Fruit fly (Drosophila melanogaster) whole organism, embryonic: ENCODE measurements around the gene vvl.

ENCODE experiments used
- Atf6 ChIP-seq: fragments of 200-800 bp; sonication (Bioruptor generic); IDR thresholded peaks from 2 replicates; pipeline ENCODE4 v1.3.6; 2022; ENCODE audit warnings: missing biosample characterization, missing genetic modification characterization
- B-H1 ChIP-seq: fragments of 200-800 bp; sonication (Bioruptor generic); IDR thresholded peaks from 3 replicates; pipeline ENCODE4 v1.3.6; 2022; ENCODE audit warnings: missing biosample characterization, missing genetic modification characterization
- CG10366 ChIP-seq: fragments of 200-800 bp; sonication (Bioruptor generic); IDR thresholded peaks from 2 replicates; pipeline ENCODE4 v1.3.6; 2022; ENCODE audit warnings: missing biosample characterization, missing genetic modification characterization
- CG10979 ChIP-seq: fragments of 200-800 bp; sonication (Bioruptor generic); optimal IDR thresholded peaks from 2 replicates; lab custom pipeline; 2018; ENCODE audit warnings: missing biosample characterization, mild to moderate bottlenecking, missing genetic modification characterization, moderate library complexity
- CG11696 ChIP-seq: fragments of 200-800 bp; sonication (Bioruptor generic); IDR thresholded peaks from 2 replicates; pipeline ENCODE4 v1.3.6; 2022; ENCODE audit warnings: missing biosample characterization, missing genetic modification characterization
- CG12071 ChIP-seq: fragments of 200-800 bp; sonication (Bioruptor generic); optimal IDR thresholded peaks from 3 replicates; lab custom pipeline; 2018; ENCODE audit warnings: missing biosample characterization, mild to moderate bottlenecking, missing genetic modification characterization
- CG12155 ChIP-seq: fragments of 200-800 bp; sonication (Bioruptor generic); optimal IDR thresholded peaks from 3 replicates; lab custom pipeline; 2016; ENCODE audit warnings: missing biosample characterization, missing genetic modification characterization
- CG14050 ChIP-seq: fragments of 200-800 bp; sonication (Bioruptor generic); IDR thresholded peaks from 3 replicates; pipeline ENCODE4 v1.3.6; 2022; ENCODE audit warnings: missing biosample characterization, missing genetic modification characterization
- CG17186 ChIP-seq: fragments of 200-800 bp; sonication (Bioruptor generic); optimal IDR thresholded peaks from 3 replicates; lab custom pipeline; 2017; ENCODE audit warnings: missing biosample characterization, missing genetic modification reagents, missing genetic modification characterization
- CG17359 ChIP-seq: fragments of 200-800 bp; sonication (Bioruptor generic); optimal IDR thresholded peaks from 3 replicates; lab custom pipeline; 2018; ENCODE audit warnings: missing biosample characterization, mild to moderate bottlenecking, missing genetic modification characterization, moderate library complexity
- CG30020 ChIP-seq: fragments of 200-800 bp; optimal IDR thresholded peaks from 2 replicates; lab custom pipeline; 2019; ENCODE audit warnings: missing biosample characterization, mild to moderate bottlenecking, missing genetic modification characterization, moderate library complexity
- CG31224 ChIP-seq: fragments of 200-800 bp; sonication (Bioruptor generic); IDR thresholded peaks from 2 replicates; pipeline ENCODE4 v1.3.6; 2022; ENCODE audit warnings: missing biosample characterization, missing genetic modification characterization
- CG31388 ChIP-seq: fragments of 200-800 bp; sonication (Bioruptor generic); optimal IDR thresholded peaks from 2 replicates; lab custom pipeline; 2016; ENCODE audit warnings: missing biosample characterization, missing genetic modification characterization
- CG42726 ChIP-seq: fragments of 200-800 bp; sonication (Bioruptor generic); IDR thresholded peaks from 2 replicates; pipeline ENCODE4 v1.3.6; 2022; ENCODE audit warnings: missing biosample characterization, missing genetic modification characterization; ENCODE audit not compliant: partially characterized antibody
- CG6791 ChIP-seq: fragments of 200-800 bp; sonication (Bioruptor generic); IDR thresholded peaks from 3 replicates; pipeline ENCODE4 v1.3.6; 2022; ENCODE audit warnings: missing biosample characterization, missing genetic modification characterization; ENCODE audit not compliant: partially characterized antibody
- CG7271 ChIP-seq: fragments of 200-800 bp; sonication (Bioruptor generic); optimal IDR thresholded peaks from 2 replicates; lab custom pipeline; 2018; ENCODE audit warnings: missing biosample characterization, mild to moderate bottlenecking, missing genetic modification characterization, moderate library complexity
- CG8359 ChIP-seq: fragments of 200-800 bp; sonication (Bioruptor generic); optimal IDR thresholded peaks from 2 replicates; lab custom pipeline; 2017; ENCODE audit warnings: missing biosample characterization, mild to moderate bottlenecking, missing genetic modification characterization, borderline replicate concordance
- CG8765 ChIP-seq: fragments of 200-800 bp; sonication (Bioruptor generic); IDR thresholded peaks from 2 replicates; pipeline ENCODE4 v1.3.6; 2022; ENCODE audit warnings: missing biosample characterization, missing genetic modification characterization
- CG9215 ChIP-seq: fragments of 200-800 bp; sonication (Bioruptor generic); IDR thresholded peaks from 2 replicates; pipeline ENCODE4 v1.3.6; 2022; ENCODE audit warnings: missing biosample characterization, missing genetic modification characterization
- CG9876 ChIP-seq: fragments of 200-800 bp; sonication (Bioruptor generic); optimal IDR thresholded peaks from 2 replicates; lab custom pipeline; 2016; ENCODE audit warnings: missing biosample characterization, missing genetic modification characterization
- Camta ChIP-seq: fragments of 200-800 bp; sonication (Bioruptor generic); optimal IDR thresholded peaks from 2 replicates; lab custom pipeline; 2016; ENCODE audit warnings: missing biosample characterization, missing genetic modification characterization
- Drgx ChIP-seq: fragments of 200-800 bp; sonication (Bioruptor generic); IDR thresholded peaks from 2 replicates; pipeline ENCODE4 v1.3.6; 2022; ENCODE audit warnings: missing biosample characterization, missing genetic modification characterization
- HmgZ ChIP-seq: fragments of 200-800 bp; sonication (Bioruptor generic); optimal IDR thresholded peaks from 2 replicates; lab custom pipeline; 2018; ENCODE audit warnings: missing biosample characterization, mild to moderate bottlenecking, missing genetic modification characterization
- NC2β ChIP-seq: fragments of 200-800 bp; sonication (Bioruptor generic); optimal IDR thresholded peaks from 2 replicates; lab custom pipeline; 2016; ENCODE audit warnings: missing biosample characterization, missing genetic modification characterization
- Nf-YC ChIP-seq: fragments of 200-800 bp; optimal IDR thresholded peaks from 3 replicates; lab custom pipeline; 2019; ENCODE audit warnings: missing biosample characterization, mild to moderate bottlenecking, missing genetic modification characterization, moderate library complexity
- Oaz ChIP-seq: fragments of 200-800 bp; sonication (Bioruptor generic); IDR thresholded peaks from 2 replicates; pipeline ENCODE4 v1.3.6; 2022; ENCODE audit warnings: missing biosample characterization, missing genetic modification characterization
- Opbp ChIP-seq: fragments of 200-800 bp; sonication (Bioruptor generic); IDR thresholded peaks from 3 replicates; pipeline ENCODE4 v1.3.6; 2022; ENCODE audit warnings: missing biosample characterization, missing genetic modification characterization; ENCODE audit not compliant: partially characterized antibody
- Six4 ChIP-seq: fragments of 200-800 bp; sonication (Bioruptor generic); optimal IDR thresholded peaks from 2 replicates; lab custom pipeline; 2016; ENCODE audit warnings: missing biosample characterization, missing genetic modification characterization
- TFAM ChIP-seq: fragments of 200-800 bp; sonication (Bioruptor generic); optimal IDR thresholded peaks from 2 replicates; lab custom pipeline; 2017; ENCODE audit warnings: missing biosample characterization, missing genetic modification characterization, inconsistent platforms
- Xrp1 ChIP-seq: fragments of 200-800 bp; sonication (Bioruptor generic); IDR thresholded peaks from 2 replicates; pipeline ENCODE4 v1.3.6; 2022; ENCODE audit warnings: missing biosample characterization, missing genetic modification characterization
- aop ChIP-seq: fragments of 200-800 bp; sonication (Bioruptor generic); IDR thresholded peaks from 2 replicates; pipeline ENCODE4 v1.3.6; 2022; ENCODE audit warnings: missing biosample characterization, missing genetic modification characterization
- ash1 ChIP-seq: fragments of 200-800 bp; sonication (Bioruptor generic); optimal IDR thresholded peaks from 2 replicates; lab custom pipeline; 2018; ENCODE audit warnings: missing biosample characterization, mild to moderate bottlenecking, missing genetic modification characterization
- btn ChIP-seq: fragments of 200-800 bp; sonication (Bioruptor generic); optimal IDR thresholded peaks from 2 replicates; lab custom pipeline; 2016; ENCODE audit warnings: missing biosample characterization, missing genetic modification characterization
- cas ChIP-seq: fragments of 200-800 bp; sonication (Bioruptor generic); IDR thresholded peaks from 2 replicates; pipeline ENCODE4 v1.3.6; 2022; ENCODE audit warnings: missing biosample characterization, missing genetic modification characterization
- chinmo ChIP-seq: fragments of 200-800 bp; sonication (Bioruptor generic); IDR thresholded peaks from 4 replicates; pipeline ENCODE4 v1.3.6; 2022; ENCODE audit warnings: missing biosample characterization, missing genetic modification characterization; ENCODE audit not compliant: partially characterized antibody
- cwo ChIP-seq: fragments of 200-800 bp; sonication (Bioruptor generic); optimal IDR thresholded peaks from 3 replicates; lab custom pipeline; 2017; ENCODE audit warnings: missing biosample characterization, missing genetic modification characterization, mild to moderate bottlenecking, moderate library complexity, missing genetic modification reagents
- dm ChIP-seq: fragments of 200-800 bp; sonication (Bioruptor generic); optimal IDR thresholded peaks from 3 replicates; lab custom pipeline; 2016; ENCODE audit warnings: missing biosample characterization, missing genetic modification characterization
- dmrt99B ChIP-seq: fragments of 200-800 bp; sonication (Bioruptor generic); optimal IDR thresholded peaks from 2 replicates; lab custom pipeline; 2018; ENCODE audit warnings: missing biosample characterization, mild to moderate bottlenecking, missing genetic modification characterization, moderate library complexity
- en ChIP-seq: fragments of 200-800 bp; sonication (Bioruptor generic); optimal IDR thresholded peaks from 2 replicates; lab custom pipeline; 2016; ENCODE audit warnings: missing biosample characterization, missing genetic modification characterization
- fd102C ChIP-seq: fragments of 200-800 bp; sonication (Bioruptor generic); optimal IDR thresholded peaks from 2 replicates; lab custom pipeline; 2018; ENCODE audit warnings: missing biosample characterization, mild to moderate bottlenecking, missing genetic modification characterization, moderate library complexity
- fd64A ChIP-seq: fragments of 200-800 bp; sonication (Bioruptor generic); optimal IDR thresholded peaks from 3 replicates; lab custom pipeline; 2018; ENCODE audit warnings: missing biosample characterization, mild to moderate bottlenecking, missing genetic modification characterization
- ftz-f1 ChIP-seq: fragments of 200-800 bp; sonication (Bioruptor generic); optimal IDR thresholded peaks from 2 replicates; lab custom pipeline; 2016; ENCODE audit warnings: missing biosample characterization, missing genetic modification characterization
- her ChIP-seq: fragments of 200-800 bp; sonication (Bioruptor generic); optimal IDR thresholded peaks from 2 replicates; lab custom pipeline; 2016; ENCODE audit warnings: missing biosample characterization, missing genetic modification characterization
- kay ChIP-seq: fragments of 200-800 bp; sonication (Bioruptor generic); optimal IDR thresholded peaks from 2 replicates; lab custom pipeline; 2016; ENCODE audit warnings: missing biosample characterization, missing genetic modification characterization
- lola ChIP-seq, 3 experiments: fragments of >200 bp in 2 of 3; fragments of 200-800 bp in 1 of 3; sonication (Bioruptor generic) in 1 of 3; optimal IDR thresholded peaks; 2 replicates each; lab custom pipeline; 2017 to 2019; ENCODE audit warnings: missing biosample characterization in 3 of 3, missing genetic modification characterization in 3 of 3, mild to moderate bottlenecking in 1 of 3, moderate library complexity in 1 of 3
- odd ChIP-seq: fragments of 200-800 bp; sonication (Bioruptor generic); optimal IDR thresholded peaks from 2 replicates; lab custom pipeline; 2017; ENCODE audit warnings: missing biosample characterization, mild to moderate bottlenecking, missing genetic modification characterization
- pho ChIP-seq: fragments of 200-800 bp; sonication (Bioruptor generic); optimal IDR thresholded peaks from 2 replicates; lab custom pipeline; 2016; ENCODE audit warnings: missing biosample characterization, missing genetic modification characterization
- pzg ChIP-seq: fragments of 200-800 bp; sonication (Bioruptor generic); optimal IDR thresholded peaks from 3 replicates; lab custom pipeline; 2018; ENCODE audit warnings: missing biosample characterization, mild to moderate bottlenecking, missing genetic modification characterization, moderate library complexity
- rib ChIP-seq: fragments of 200-800 bp; sonication (Bioruptor generic); IDR thresholded peaks from 2 replicates; pipeline ENCODE4 v1.3.6; 2022; ENCODE audit warnings: missing biosample characterization, missing genetic modification characterization
- sim ChIP-seq: fragments of 200-800 bp; sonication (Bioruptor generic); IDR thresholded peaks from 2 replicates; pipeline ENCODE4 v1.3.6; 2022; ENCODE audit warnings: missing biosample characterization, missing genetic modification characterization
- vfl ChIP-seq: fragments of 200-800 bp; sonication (Bioruptor generic); optimal IDR thresholded peaks from 2 replicates; lab custom pipeline; 2016; ENCODE audit warnings: missing biosample characterization, missing genetic modification characterization

The vvl gene

DNA sequence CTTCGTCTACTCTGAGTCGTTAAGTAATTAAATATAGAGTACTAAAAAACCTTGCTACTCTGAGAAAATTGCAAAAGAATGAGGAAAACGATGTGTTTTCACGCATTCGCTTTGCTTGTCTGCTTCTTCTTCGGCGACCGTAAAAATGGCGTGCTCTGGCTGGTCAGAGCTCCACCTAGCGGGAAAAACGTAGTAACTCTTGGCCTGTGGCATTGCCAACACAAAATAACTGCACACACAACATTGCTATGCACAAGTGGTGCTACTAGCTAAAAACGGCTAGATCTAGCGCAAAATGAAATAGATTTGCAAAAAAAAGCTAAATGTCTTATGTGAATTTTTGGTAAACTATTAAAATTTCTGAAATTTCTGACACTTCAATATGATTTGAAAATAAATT lies 42.8 kb upstream of the vvl start (continued):
- no peak for TF ChIP-seq btn (GFP tag; lab: Kevin White, UChicago)
- peak; percentile 13 for TF ChIP-seq her (GFP tag; lab: Kevin White, UChicago)
- peak; percentile 30; the same call in 1 of the 2 replicates for TF ChIP-seq CG8765 (GFP tag; lab: Robert Waterston, UW)
- no peak for TF ChIP-seq CG8359 (GFP tag; lab: Kevin White, UChicago)
- TF ChIP-seq rib (GFP tag; lab: Robert Waterston, UW): peak; percentile 75
- TF ChIP-seq CG17359 (tag; lab: Kevin White, UChicago): peak; percentile 36
- no peak for TF ChIP-seq CG11696 (GFP tag; lab: Robert Waterston, UW)
- peak; percentile 39 for TF ChIP-seq CG30020 (tag; lab: Kevin White, UChicago)
- TF ChIP-seq CG14050 (GFP tag; lab: Robert Waterston, UW): peak; percentile 35; the same call in 1 of the 3 replicates
- TF ChIP-seq NC2β (GFP tag; lab: Kevin White, UChicago): peak; percentile 48
- TF ChIP-seq pzg (GFP tag; lab: Kevin White, UChicago): peak; percentile 73
- peak; percentile 94 for TF ChIP-seq dm
- TF ChIP-seq cwo (GFP tag; lab: Kevin White, UChicago): no peak
- TF ChIP-seq TFAM (GFP tag; lab: Kevin White, UChicago): no peak
- TF ChIP-seq dmrt99B (tag; lab: Kevin White, UChicago): no peak
- TF ChIP-seq kay (GFP tag; lab: Kevin White, UChicago): no peak
- no peak for TF ChIP-seq ftz-f1 (GFP tag; lab: Kevin White, UChicago)
- TF ChIP-seq ash1 (GFP tag; lab: Kevin White, UChicago): no peak
- TF ChIP-seq aop (GFP tag; lab: Robert Waterston, UW): 0 out of 2 replicates have a peak, but pooled peaks have one; percentile 4
- TF ChIP-seq fd102C (GFP tag; lab: Kevin White, UChicago): no peak
- TF ChIP-seq CG9215 (GFP tag; lab: Robert Waterston, UW): peak; percentile 100
- peak; percentile 79 for TF ChIP-seq HmgZ (tag; lab: Kevin White, UChicago)
- peak; percentile 38; the same call in 1 of the 2 replicates for TF ChIP-seq CG31224
- no peak for TF ChIP-seq sim (GFP tag; lab: Robert Waterston, UW)
- no peak for TF ChIP-seq fd64A (GFP tag; lab: Kevin White, UChicago)
- TF ChIP-seq en: no peak
- 0 out of 2 replicates have a peak, but pooled peaks have one; percentile 32 for TF ChIP-seq Drgx (GFP tag; lab: Robert Waterston, UW)
- TF ChIP-seq odd (GFP tag; lab: Kevin White, UChicago): no peak
- no peak for TF ChIP-seq CG17186 (GFP tag; lab: Kevin White, UChicago)
- TF ChIP-seq chinmo (GFP tag; lab: Robert Waterston, UW): peak; percentile 53; the same call in 1 of the 4 replicates
- peak; percentile 59; the same call in 1 of the 2 replicates for TF ChIP-seq Xrp1
- no peak for TF ChIP-seq pho (GFP tag; lab: Kevin White, UChicago)
- TF ChIP-seq Six4: peak; percentile 8
- TF ChIP-seq CG12071 (GFP tag; lab: Kevin White, UChicago): no peak
- peak; percentile 21; the same call in 1 of the 2 replicates for TF ChIP-seq Atf6 (GFP tag; lab: Robert Waterston, UW)
- no peak for TF ChIP-seq CG31388 (GFP tag; lab: Kevin White, UChicago)
- TF ChIP-seq cas: peak; percentile 24; the same call in 1 of the 2 replicates
- TF ChIP-seq Nf-YC (tag; lab: Kevin White, UChicago): peak; percentile 79
- TF ChIP-seq CG10979 (tag; lab: Kevin White, UChicago): peak; percentile 24
- TF ChIP-seq CG9876 (GFP tag; lab: Kevin White, UChicago): no peak
- TF ChIP-seq vfl (GFP tag; lab: Kevin White, UChicago): peak; percentile 19
- TF ChIP-seq CG12155: peak; percentile 14
- TF ChIP-seq Oaz (GFP tag; lab: Robert Waterston, UW): no peak
- TF ChIP-seq CG7271: no peak
- peak in 1 of 3 experiments; percentile 23 for TF ChIP-seq lola (GFP tag; optimal IDR thresholded peaks at IDR 0.05; lab: Kevin White, UChicago)
- peak; percentile 3 for TF ChIP-seq Camta (GFP tag; lab: Kevin White, UChicago)
- TF ChIP-seq CG10366 (GFP tag; lab: Robert Waterston, UW): peak; percentile 38
- TF ChIP-seq CG6791 (GFP tag; lab: Robert Waterston, UW): peak; percentile 78
- peak; percentile 70 for TF ChIP-seq CG42726 (GFP tag; lab: Robert Waterston, UW)
- TF ChIP-seq B-H1 (GFP tag; lab: Robert Waterston, UW): no peak; the same call in 2 of the 3 replicates
- peak; percentile 73 for TF ChIP-seq Opbp
